Worm (Caenorhabditis elegans) whole organism, young adult: ENCODE results near the gene rpc-2.
A peak's percentile ranks its signal among the peaks of the same experiment; 100 is the strongest.

Experiments
- B0035.1 ChIP-seq: sonication (generic microtip); optimal IDR thresholded peaks from 2 replicates; lab custom pipeline; 2016; ENCODE audit warnings: missing genetic modification characterization, mild to moderate bottlenecking, missing compliant biosample characterization, missing genotype, missing genetic modification reagents
- F10E7.11 ChIP-seq: sonication (generic microtip); optimal IDR thresholded peaks from 2 replicates; lab custom pipeline; 2017; ENCODE audit warnings: mild to moderate bottlenecking, missing genetic modification characterization, moderate library complexity, missing compliant biosample characterization
- F37B4.10 ChIP-seq: fragments of 200-800 bp; sonication (Bioruptor generic); IDR thresholded peaks from 2 replicates; pipeline ENCODE4 v1.3.6; 2022; ENCODE audit warnings: missing genetic modification characterization, missing compliant biosample characterization
- F39B2.1 ChIP-seq: fragments of 200-800 bp; sonication (Bioruptor generic); IDR thresholded peaks from 2 replicates; pipeline ENCODE4 v1.3.6; 2022; ENCODE audit warnings: missing genetic modification reagents, missing genetic modification characterization, missing compliant biosample characterization
- T26A5.8 ChIP-seq: sonication (generic microtip); optimal IDR thresholded peaks from 2 replicates; lab custom pipeline; 2016; ENCODE audit warnings: missing genetic modification characterization, missing compliant biosample characterization
- Y53G8AR.9 ChIP-seq: fragments of 200-800 bp; sonication (Bioruptor generic); conservative IDR thresholded peaks from 2 replicates; pipeline ENCODE4 v1.3.6; 2022; ENCODE audit warnings: missing genetic modification reagents, missing genetic modification characterization, missing compliant biosample characterization
- atf-7 ChIP-seq: sonication (generic microtip); optimal IDR thresholded peaks from 2 replicates; lab custom pipeline; 2017; ENCODE audit warnings: mild to moderate bottlenecking, missing genetic modification characterization, missing compliant biosample characterization
- athp-1 ChIP-seq: sonication (generic microtip); optimal IDR thresholded peaks from 2 replicates; lab custom pipeline; 2017; ENCODE audit warnings: mild to moderate bottlenecking, missing genetic modification characterization, missing compliant biosample characterization
- attf-5 ChIP-seq: fragments of 200-800 bp; sonication (Bioruptor generic); optimal IDR thresholded peaks from 2 replicates; lab custom pipeline; 2018; ENCODE audit warnings: mild to moderate bottlenecking, missing genetic modification characterization, missing compliant biosample characterization
- attf-6 ChIP-seq: fragments of 200-800 bp; sonication (Bioruptor generic); IDR thresholded peaks from 2 replicates; pipeline ENCODE4 v1.3.6; 2022; ENCODE audit warnings: missing genetic modification reagents, missing genetic modification characterization, missing compliant biosample characterization
- bed-1 ChIP-seq: fragments of 200-800 bp; sonication (Bioruptor generic); IDR thresholded peaks from 2 replicates; pipeline ENCODE4 v1.3.6; 2022; ENCODE audit warnings: missing genetic modification reagents, missing genetic modification characterization, missing compliant biosample characterization
- bed-2 ChIP-seq: fragments of 200-800 bp; sonication (Bioruptor generic); IDR thresholded peaks from 2 replicates; pipeline ENCODE4 v1.3.6; 2022; ENCODE audit warnings: missing genetic modification reagents, missing genetic modification characterization, missing compliant biosample characterization
- cebp-1 ChIP-seq, 2 experiments: fragments of 200-800 bp in 1 of 2; sonication (Bioruptor generic) in 1 of 2; sonication (generic microtip) in 1 of 2; IDR thresholded peaks in 1 of 2; optimal IDR thresholded peaks in 1 of 2; 2 replicates each; pipeline versions ENCODE4 v1.3.6 to Lab custom; 2017 to 2022; ENCODE audit warnings: missing compliant biosample characterization in 2 of 2, missing genetic modification characterization in 2 of 2, mild to moderate bottlenecking in 1 of 2, missing genetic modification reagents in 1 of 2, moderate library complexity in 1 of 2
- cebp-2 ChIP-seq: fragments of 200-800 bp; sonication (Bioruptor generic); IDR thresholded peaks from 2 replicates; pipeline ENCODE4 v1.3.6; 2022; ENCODE audit warnings: missing genetic modification characterization, missing compliant biosample characterization
- ceh-100 ChIP-seq: fragments of 200-800 bp; sonication (Bioruptor generic); IDR thresholded peaks from 2 replicates; pipeline ENCODE4 v1.3.6; 2022; ENCODE audit warnings: missing genetic modification reagents, missing genetic modification characterization, missing compliant biosample characterization
- ceh-58 ChIP-seq: fragments of 200-800 bp; sonication (Bioruptor generic); IDR thresholded peaks from 2 replicates; pipeline ENCODE4 v1.3.6; 2022; ENCODE audit warnings: missing genetic modification characterization, missing compliant biosample characterization
- dox-1 ChIP-seq: fragments of 200-800 bp; sonication (Bioruptor generic); IDR thresholded peaks from 2 replicates; pipeline ENCODE4 v1.3.6; 2022; ENCODE audit warnings: missing genetic modification reagents, missing genetic modification characterization, missing compliant biosample characterization
- ekl-4 ChIP-seq: fragments of 200-800 bp; sonication (Bioruptor generic); IDR thresholded peaks from 2 replicates; pipeline ENCODE4 v1.3.6; 2022; ENCODE audit warnings: missing genetic modification reagents, missing genetic modification characterization, missing compliant biosample characterization
- him-1 ChIP-seq: sonication (generic microtip); optimal IDR thresholded peaks from 2 replicates; lab custom pipeline; 2016; ENCODE audit warnings: missing genotype, missing genetic modification reagents, missing genetic modification characterization, missing compliant biosample characterization
- hmg-20 ChIP-seq: fragments of 200-800 bp; sonication (Bioruptor generic); IDR thresholded peaks from 2 replicates; pipeline ENCODE4 v1.3.6; 2022; ENCODE audit warnings: missing genetic modification reagents, missing genetic modification characterization, missing compliant biosample characterization
- hrde-1 ChIP-seq: sonication (generic microtip); optimal IDR thresholded peaks from 2 replicates; lab custom pipeline; 2016; ENCODE audit warnings: missing genetic modification characterization, mild to moderate bottlenecking, missing compliant biosample characterization, moderate library complexity, missing genotype, missing genetic modification reagents, borderline replicate concordance
- lin-26 ChIP-seq: fragments of 200-800 bp; sonication (Bioruptor generic); IDR thresholded peaks from 2 replicates; pipeline ENCODE4 v1.3.6; 2022; ENCODE audit warnings: missing genetic modification reagents, missing genetic modification characterization, missing compliant biosample characterization
- mel-28 ChIP-seq: sonication (generic microtip); optimal IDR thresholded peaks from 2 replicates; lab custom pipeline; 2016; ENCODE audit warnings: borderline replicate concordance, mild to moderate bottlenecking, missing genetic modification characterization, missing compliant biosample characterization
- nhr-27 ChIP-seq: fragments of 200-800 bp; sonication (Bioruptor generic); optimal IDR thresholded peaks from 2 replicates; lab custom pipeline; 2018; ENCODE audit warnings: mild to moderate bottlenecking, missing genetic modification characterization, moderate library complexity, missing compliant biosample characterization
- nhr-90 ChIP-seq: sonication (generic microtip); optimal IDR thresholded peaks from 2 replicates; lab custom pipeline; 2016; ENCODE audit warnings: missing genotype, mild to moderate bottlenecking, missing genetic modification characterization, missing compliant biosample characterization
- sdz-38 ChIP-seq: sonication (generic microtip); optimal IDR thresholded peaks from 2 replicates; lab custom pipeline; 2016; ENCODE audit warnings: missing genotype, missing genetic modification characterization, missing compliant biosample characterization
- snpc-3.4 ChIP-seq: sonication (generic microtip); optimal IDR thresholded peaks from 2 replicates; lab custom pipeline; 2017; ENCODE audit warnings: missing genetic modification characterization, mild to moderate bottlenecking, missing compliant biosample characterization, antibody characterized with exemption, moderate library complexity, missing genotype, missing genetic modification reagents
- snpc-4 ChIP-seq, 5 experiments: fragments of 150-350 bp in 1 of 5; sonication (generic microtip) in 4 of 5; optimal IDR thresholded peaks; 2 replicates each; lab custom pipeline; 2014 to 2018; ENCODE audit warnings: missing genetic modification characterization in 5 of 5, missing biosample characterization in 3 of 5, antibody characterized with exemption in 2 of 5, mild to moderate bottlenecking in 2 of 5, missing compliant biosample characterization in 2 of 5, missing genotype in 2 of 5, moderate library complexity in 2 of 5, missing genetic modification reagents in 1 of 5
- unc-130 ChIP-seq: sonication (generic microtip); optimal IDR thresholded peaks from 2 replicates; lab custom pipeline; 2016; ENCODE audit warnings: missing genetic modification reagents, missing genetic modification characterization, missing compliant biosample characterization
- zfh-2 ChIP-seq: fragments of 200-800 bp; sonication (Bioruptor generic); conservative IDR thresholded peaks from 2 replicates; pipeline ENCODE4 v1.3.6; 2022; ENCODE audit warnings: missing genetic modification reagents, missing genetic modification characterization, missing compliant biosample characterization
- ztf-6 ChIP-seq: fragments of 200-800 bp; sonication (Bioruptor generic); IDR thresholded peaks from 2 replicates; pipeline ENCODE4 v1.3.6; 2022; ENCODE audit warnings: missing genetic modification reagents, missing genetic modification characterization, missing compliant biosample characterization

rpc-2 gene

ce11 chrIII:5572806-5573205, 15.6 kb downstream of the rpc-2 start (continued):
- TF ChIP-seq nhr-90 (no peak), F10E7.11 (tag; lab: Kevin White, UChicago) (no peak), athp-1 (tag; lab: Kevin White, UChicago) (no peak), nhr-27 (tag; lab: Kevin White, UChicago) (no peak)

ce11 chrIII:5573694-5574093, 16.5 kb downstream of the rpc-2 start, which contains the start of gene molo-1:
Gene molo-1 (plus strand): TSS chrIII:5573994.
- TF ChIP-seq B0035.1 (tag; lab: Kevin White, UChicago): no peak
- TF ChIP-seq unc-130 (GFP tag; lab: Kevin White, UChicago): no peak
- TF ChIP-seq ceh-100 (GFP tag; lab: Robert Waterston, UW): no peak
- TF ChIP-seq him-1: no peak
- no peak for TF ChIP-seq Y53G8AR.9
- no peak for TF ChIP-seq ztf-6 (GFP tag; lab: Robert Waterston, UW)
- TF ChIP-seq bed-2 (GFP tag; lab: Robert Waterston, UW): no peak
- no peak for TF ChIP-seq snpc-4 (GFP tag; optimal IDR thresholded peaks at IDR 0.05; lab: Kevin White, UChicago)
- TF ChIP-seq snpc-4 (tag; optimal IDR thresholded peaks at IDR 0.05; lab: Kevin White, UChicago): no peak

ce11 chrIII:5581049-5581448, 23.9 kb downstream of the rpc-2 start, which contains the start of gene F56D2.5:
Gene F56D2.5 (minus strand): TSS chrIII:5581419.
- TF ChIP-seq cebp-1 (GFP tag; IDR thresholded peaks at IDR 0.05; lab: Robert Waterston, UW) (peak; percentile 93), cebp-1 (tag; optimal IDR thresholded peaks at IDR 0.05; lab: Kevin White, UChicago) (peak; percentile 97), lin-26 (GFP tag; lab: Robert Waterston, UW) (no peak)

- TF ChIP-seq attf-6 (GFP tag; lab: Robert Waterston, UW): no peak
- no peak for TF ChIP-seq hmg-20
- no peak for TF ChIP-seq lin-26 (GFP tag; lab: Robert Waterston, UW)
- no peak for TF ChIP-seq attf-5 (GFP tag; lab: Kevin White, UChicago)
- TF ChIP-seq T26A5.8: no peak
- TF ChIP-seq ekl-4 (GFP tag; lab: Robert Waterston, UW): no peak
Measured at ce11 chrIII:5582766-5583165, 25.6 kb downstream of the rpc-2 start, which contains the start of the genes F56D2.8 and uev-2. Gene F56D2.8 (minus strand): TSS chrIII:5582866. Gene uev-2 (plus strand): TSS chrIII:5583125.

ce11 chrIII:5584647-5585046, 27.5 kb downstream of the rpc-2 start, which contains the start of gene F56D2.3:
Gene F56D2.3 (plus strand): TSS chrIII:5584947.
- TF ChIP-seq cebp-2 (GFP tag; lab: Robert Waterston, UW) (no peak), bed-1 (GFP tag; lab: Robert Waterston, UW) (no peak), ceh-58 (GFP tag; lab: Robert Waterston, UW) (0 out of 2 replicates have a peak, but pooled peaks have one; percentile 9), dox-1 (no peak), Y53G8AR.9 (no peak), zfh-2 (peak; percentile 35; the same call in 1 of the 2 replicates), atf-7 (tag; lab: Kevin White, UChicago) (no peak)

ce11 chrIII:5585711-5586110, 28.5 kb downstream of the rpc-2 start:
- TF ChIP-seq sdz-38: no peak
- TF ChIP-seq snpc-3.4 (tag; lab: Kevin White, UChicago): no peak
- TF ChIP-seq hrde-1: no peak
- no peak for TF ChIP-seq mel-28 (tag; lab: Kevin White, UChicago)
- no peak for TF ChIP-seq B0035.1 (tag; lab: Kevin White, UChicago)
- TF ChIP-seq F37B4.10 (GFP tag; lab: Robert Waterston, UW): 0 out of 2 replicates have a peak, but pooled peaks have one; percentile 67
- no peak for TF ChIP-seq attf-6 (GFP tag; lab: Robert Waterston, UW)
- TF ChIP-seq F39B2.1 (GFP tag; lab: Robert Waterston, UW): no peak
- no peak for TF ChIP-seq attf-5 (GFP tag; lab: Kevin White, UChicago)
